Fruit fly (Drosophila melanogaster) whole organism, embryonic: ENCODE data around the gene CG8128.

ENCODE experiments used
- Asciz ChIP-seq: fragments of 200-800 bp; sonication (Bioruptor generic); optimal IDR thresholded peaks from 2 replicates; lab custom pipeline; 2017; ENCODE audit warnings: missing biosample characterization, mild to moderate bottlenecking, missing genetic modification characterization, missing genetic modification reagents
- Awh ChIP-seq: fragments of 200-800 bp; sonication (Bioruptor generic); IDR thresholded peaks from 2 replicates; pipeline ENCODE4, ENCODE4 v1.3.6; 2022; ENCODE audit warnings: missing biosample characterization, missing genetic modification characterization
- BEAF-32 ChIP-seq: fragments of 200-800 bp; sonication (Bioruptor generic); optimal IDR thresholded peaks from 3 replicates; lab custom pipeline; 2017; ENCODE audit warnings: missing biosample characterization, missing genetic modification characterization, mild to moderate bottlenecking, moderate library complexity, missing genetic modification reagents
- CG1024 ChIP-seq: fragments of 200-800 bp; sonication (Bioruptor generic); IDR thresholded peaks from 2 replicates; pipeline ENCODE4 v1.3.6; 2022; ENCODE audit warnings: missing biosample characterization, missing genetic modification characterization
- CG11093 ChIP-seq: fragments of 200-800 bp; sonication (Bioruptor generic); IDR thresholded peaks from 3 replicates; pipeline ENCODE4 v1.3.6; 2022; ENCODE audit warnings: missing biosample characterization, missing genetic modification characterization
- CG11398 ChIP-seq: fragments of 200-800 bp; sonication (Bioruptor generic); optimal IDR thresholded peaks from 2 replicates; lab custom pipeline; 2016; ENCODE audit warnings: missing biosample characterization, missing genetic modification characterization
- CG13287 ChIP-seq: fragments of 200-800 bp; sonication (Bioruptor generic); IDR thresholded peaks from 2 replicates; pipeline ENCODE4 v1.3.6; 2022; ENCODE audit warnings: missing biosample characterization, missing genetic modification characterization; ENCODE audit not compliant: partially characterized antibody
- CG16813 ChIP-seq: fragments of 200-800 bp; sonication (Bioruptor generic); IDR thresholded peaks from 3 replicates; pipeline ENCODE4 v1.3.6; 2022; ENCODE audit warnings: missing biosample characterization, missing genetic modification characterization; ENCODE audit not compliant: partially characterized antibody
- CG18619 ChIP-seq: fragments of 200-800 bp; sonication (Bioruptor generic); optimal IDR thresholded peaks from 3 replicates; lab custom pipeline; 2017; ENCODE audit warnings: missing biosample characterization, mild to moderate bottlenecking, missing genetic modification characterization
- CG2889 ChIP-seq: fragments of 200-800 bp; sonication (Bioruptor generic); IDR thresholded peaks from 3 replicates; pipeline ENCODE4 v1.3.6; 2022; ENCODE audit warnings: missing biosample characterization, missing genetic modification characterization
- CG30020 ChIP-seq: fragments of 200-800 bp; optimal IDR thresholded peaks from 2 replicates; lab custom pipeline; 2019; ENCODE audit warnings: missing biosample characterization, mild to moderate bottlenecking, missing genetic modification characterization, moderate library complexity
- CG30431 ChIP-seq: fragments of 200-800 bp; sonication (Bioruptor generic); optimal IDR thresholded peaks from 2 replicates; lab custom pipeline; 2017; ENCODE audit warnings: missing biosample characterization, missing genetic modification characterization
- CG31365 ChIP-seq: fragments of 200-800 bp; sonication (Bioruptor generic); optimal IDR thresholded peaks from 2 replicates; lab custom pipeline; 2018; ENCODE audit warnings: missing biosample characterization, mild to moderate bottlenecking, missing genetic modification characterization
- CG5180 ChIP-seq: fragments of 200-800 bp; sonication (Bioruptor generic); optimal IDR thresholded peaks from 3 replicates; lab custom pipeline; 2017; ENCODE audit warnings: missing biosample characterization, missing genetic modification characterization, mild to moderate bottlenecking, moderate library complexity, missing genetic modification reagents
- CG5953 ChIP-seq: fragments of 200-800 bp; sonication (Bioruptor generic); IDR thresholded peaks from 2 replicates; pipeline ENCODE4 v1.3.6; 2022; ENCODE audit warnings: missing biosample characterization, missing genetic modification characterization
- CG7928 ChIP-seq: fragments of 200-800 bp; sonication (Bioruptor generic); optimal IDR thresholded peaks from 2 replicates; lab custom pipeline; 2017; ENCODE audit warnings: missing biosample characterization, mild to moderate bottlenecking, missing genetic modification characterization
- CG8089 ChIP-seq: fragments of 200-800 bp; sonication (Bioruptor generic); optimal IDR thresholded peaks from 3 replicates; lab custom pipeline; 2016; ENCODE audit warnings: missing biosample characterization, missing genetic modification characterization
- CG8388 ChIP-seq: fragments of 200-800 bp; sonication (Bioruptor generic); optimal IDR thresholded peaks from 2 replicates; lab custom pipeline; 2019; ENCODE audit warnings: missing biosample characterization, mild to moderate bottlenecking, missing genetic modification characterization, moderate library complexity
- CG8765 ChIP-seq: fragments of 200-800 bp; sonication (Bioruptor generic); IDR thresholded peaks from 2 replicates; pipeline ENCODE4 v1.3.6; 2022; ENCODE audit warnings: missing biosample characterization, missing genetic modification characterization
- CG8944 ChIP-seq: fragments of 200-800 bp; sonication (Bioruptor generic); optimal IDR thresholded peaks from 3 replicates; lab custom pipeline; 2016; ENCODE audit warnings: missing biosample characterization, missing genetic modification characterization
- CrebB ChIP-seq: fragments of 200-800 bp; sonication (Bioruptor generic); optimal IDR thresholded peaks from 3 replicates; lab custom pipeline; 2018; ENCODE audit warnings: missing biosample characterization, mild to moderate bottlenecking, missing genetic modification characterization
- Doc3 ChIP-seq: fragments of 200-800 bp; sonication (Bioruptor generic); IDR thresholded peaks from 3 replicates; pipeline ENCODE4 v1.3.6; 2022; ENCODE audit warnings: missing biosample characterization, missing genetic modification characterization; ENCODE audit not compliant: partially characterized antibody
- Ets65A ChIP-seq: fragments of 200-800 bp; sonication (Bioruptor generic); peaks from one replicate; lab custom pipeline; 2016; ENCODE audit warnings: missing biosample characterization, missing genetic modification characterization
- H15 ChIP-seq: fragments of 200-800 bp; sonication (Bioruptor generic); IDR thresholded peaks from 3 replicates; pipeline ENCODE4 v1.3.6; 2022; ENCODE audit warnings: missing biosample characterization, missing genetic modification characterization
- HmgD ChIP-seq: fragments of 200-800 bp; sonication (Bioruptor generic); optimal IDR thresholded peaks from 3 replicates; lab custom pipeline; 2016; ENCODE audit warnings: missing biosample characterization, missing genetic modification characterization
- Hr39 ChIP-seq: fragments of >200 bp; optimal IDR thresholded peaks from 2 replicates; lab custom pipeline; 2017
- Hr78 ChIP-seq, 2 experiments: fragments of 200-800 bp in 1 of 2; fragments of >200 bp in 1 of 2; sonication (Bioruptor generic) in 1 of 2; optimal IDR thresholded peaks; 2 replicates each; lab custom pipeline; 2017 to 2019; ENCODE audit warnings: missing biosample characterization in 2 of 2, missing genetic modification characterization in 2 of 2, mild to moderate bottlenecking in 1 of 2, moderate library complexity in 1 of 2
- Mrtf ChIP-seq: fragments of 200-800 bp; sonication (Bioruptor generic); IDR thresholded peaks from 3 replicates; pipeline ENCODE4 v1.3.6; 2022; ENCODE audit warnings: missing biosample characterization, missing genetic modification characterization
- NC2β ChIP-seq: fragments of 200-800 bp; sonication (Bioruptor generic); optimal IDR thresholded peaks from 2 replicates; lab custom pipeline; 2016; ENCODE audit warnings: missing biosample characterization, missing genetic modification characterization
- NK7.1 ChIP-seq: fragments of 200-800 bp; sonication (Bioruptor generic); optimal IDR thresholded peaks from 3 replicates; lab custom pipeline; 2016; ENCODE audit warnings: missing biosample characterization, missing genetic modification characterization
- Oaz ChIP-seq: fragments of 200-800 bp; sonication (Bioruptor generic); IDR thresholded peaks from 2 replicates; pipeline ENCODE4 v1.3.6; 2022; ENCODE audit warnings: missing biosample characterization, missing genetic modification characterization
- Opbp ChIP-seq: fragments of 200-800 bp; sonication (Bioruptor generic); IDR thresholded peaks from 3 replicates; pipeline ENCODE4 v1.3.6; 2022; ENCODE audit warnings: missing biosample characterization, missing genetic modification characterization; ENCODE audit not compliant: partially characterized antibody
- PHDP ChIP-seq: fragments of 200-800 bp; sonication (Bioruptor generic); optimal IDR thresholded peaks from 3 replicates; lab custom pipeline; 2018; ENCODE audit warnings: missing biosample characterization, mild to moderate bottlenecking, missing genetic modification characterization, moderate library complexity
- Sox102F ChIP-seq: fragments of 200-800 bp; sonication (Bioruptor generic); optimal IDR thresholded peaks from 2 replicates; lab custom pipeline; 2018; ENCODE audit warnings: missing biosample characterization, mild to moderate bottlenecking, missing genetic modification characterization, moderate library complexity
- ab ChIP-seq: fragments of 200-800 bp; sonication (Bioruptor generic); optimal IDR thresholded peaks from 2 replicates; lab custom pipeline; 2016; ENCODE audit warnings: missing biosample characterization, missing genetic modification characterization
- caup ChIP-seq: fragments of 200-800 bp; sonication (Bioruptor generic); optimal IDR thresholded peaks from 3 replicates; lab custom pipeline; 2017; ENCODE audit warnings: missing biosample characterization, mild to moderate bottlenecking, missing genetic modification characterization, moderate library complexity; ENCODE audit not compliant: severe bottlenecking
- crc ChIP-seq: fragments of 200-800 bp; sonication (Bioruptor generic); optimal IDR thresholded peaks from 2 replicates; lab custom pipeline; 2016; ENCODE audit warnings: missing biosample characterization, missing genetic modification characterization
- crol ChIP-seq: fragments of 200-800 bp; sonication (Bioruptor generic); IDR thresholded peaks from 2 replicates; pipeline ENCODE4 v1.3.6; 2022; ENCODE audit warnings: missing biosample characterization, missing genetic modification characterization
- dmrt11E ChIP-seq: fragments of 200-800 bp; sonication (Bioruptor generic); optimal IDR thresholded peaks from 3 replicates; lab custom pipeline; 2018; ENCODE audit warnings: missing biosample characterization, mild to moderate bottlenecking, missing genetic modification characterization, moderate library complexity
- eyg ChIP-seq: fragments of 200-800 bp; sonication (Bioruptor generic); optimal IDR thresholded peaks from 3 replicates; lab custom pipeline; 2016; ENCODE audit warnings: missing biosample characterization, missing genetic modification characterization
- fd64A ChIP-seq: fragments of 200-800 bp; sonication (Bioruptor generic); optimal IDR thresholded peaks from 3 replicates; lab custom pipeline; 2018; ENCODE audit warnings: missing biosample characterization, mild to moderate bottlenecking, missing genetic modification characterization
- gfzf ChIP-seq: fragments of 200-800 bp; sonication (Bioruptor generic); optimal IDR thresholded peaks from 2 replicates; lab custom pipeline; 2016; ENCODE audit warnings: missing biosample characterization, mild to moderate bottlenecking, missing genetic modification characterization, moderate library complexity
- ham ChIP-seq: fragments of 200-800 bp; sonication (Bioruptor generic); IDR thresholded peaks from 2 replicates; pipeline ENCODE4 v1.3.6; 2022; ENCODE audit warnings: missing biosample characterization, missing genetic modification characterization
- kah ChIP-seq: fragments of 200-800 bp; sonication (Bioruptor generic); optimal IDR thresholded peaks from 2 replicates; lab custom pipeline; 2018; ENCODE audit warnings: missing biosample characterization, mild to moderate bottlenecking, missing genetic modification characterization
- knrl ChIP-seq: fragments of 200-800 bp; sonication (Bioruptor generic); IDR thresholded peaks from 3 replicates; pipeline ENCODE4 v1.3.6; 2022; ENCODE audit warnings: missing biosample characterization, missing genetic modification characterization; ENCODE audit not compliant: partially characterized antibody
- lola ChIP-seq, 3 experiments: fragments of >200 bp in 2 of 3; fragments of 200-800 bp in 1 of 3; sonication (Bioruptor generic) in 1 of 3; optimal IDR thresholded peaks; 2 replicates each; lab custom pipeline; 2017 to 2019; ENCODE audit warnings: missing biosample characterization in 3 of 3, missing genetic modification characterization in 3 of 3, mild to moderate bottlenecking in 1 of 3, moderate library complexity in 1 of 3
- maf-S ChIP-seq: fragments of 200-800 bp; sonication (Bioruptor generic); optimal IDR thresholded peaks from 2 replicates; lab custom pipeline; 2016; ENCODE audit warnings: missing biosample characterization, missing genetic modification characterization
- pzg ChIP-seq: fragments of 200-800 bp; sonication (Bioruptor generic); optimal IDR thresholded peaks from 3 replicates; lab custom pipeline; 2018; ENCODE audit warnings: missing biosample characterization, mild to moderate bottlenecking, missing genetic modification characterization, moderate library complexity
- seq ChIP-seq: fragments of 200-800 bp; sonication (Bioruptor generic); IDR thresholded peaks from 2 replicates; pipeline ENCODE4 v1.3.6; 2022; ENCODE audit warnings: missing biosample characterization, missing genetic modification characterization
- shn ChIP-seq: fragments of 200-800 bp; sonication (Bioruptor generic); optimal IDR thresholded peaks from 3 replicates; lab custom pipeline; 2016; ENCODE audit warnings: missing biosample characterization, missing genetic modification characterization
- sisA ChIP-seq: fragments of 200-800 bp; sonication (Bioruptor generic); IDR thresholded peaks from 2 replicates; pipeline ENCODE4 v1.3.6; 2022; ENCODE audit warnings: missing biosample characterization, missing genetic modification characterization
- tx ChIP-seq: fragments of 200-800 bp; sonication (Bioruptor generic); optimal IDR thresholded peaks from 2 replicates; lab custom pipeline; 2016; ENCODE audit warnings: missing biosample characterization, missing genetic modification characterization

CG8128 gene

DNA sequence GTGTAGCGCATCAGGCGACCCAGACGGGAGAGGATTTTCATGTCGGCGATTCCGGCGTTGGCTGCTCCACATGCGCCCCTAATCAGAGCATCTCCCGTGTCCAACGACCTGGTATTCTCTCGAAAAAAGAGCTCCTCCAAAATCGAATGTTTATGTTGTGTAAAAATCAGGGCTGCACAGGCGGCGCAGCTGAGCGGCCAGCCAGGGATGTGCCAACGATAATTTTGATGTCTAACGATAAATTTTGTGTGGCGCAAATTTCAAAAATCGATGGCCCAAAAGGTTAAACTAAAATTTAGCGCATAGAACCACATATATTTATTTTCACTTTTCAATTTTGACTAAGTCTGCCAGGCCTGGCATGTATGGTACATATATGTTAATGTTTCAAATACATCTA, 3.8 kb downstream of the CG8128 start, which contains the start of gene CG9240 (continued):
- TF ChIP-seq Sox102F (GFP tag; lab: Kevin White, UChicago) (no peak), H15 (GFP tag; lab: Robert Waterston, UW) (no peak), CG18619 (GFP tag; lab: Kevin White, UChicago) (no peak), eyg (no peak), CG13287 (GFP tag; lab: Robert Waterston, UW) (peak; percentile 32; the same call in 1 of the 2 replicates), gfzf (peak; percentile 19), crc (GFP tag; lab: Kevin White, UChicago) (no peak), PHDP (tag; lab: Kevin White, UChicago) (no peak), Hr39 (no peak), CG1024 (no peak), CG2889 (GFP tag; lab: Robert Waterston, UW) (no peak), CG11398 (no peak), CG11093 (GFP tag; lab: Robert Waterston, UW) (no peak), Oaz (no peak), CG31365 (tag; lab: Kevin White, UChicago) (no peak), CG8089 (no peak), BEAF-32 (GFP tag; lab: Kevin White, UChicago) (peak; percentile 41), caup (GFP tag; lab: Kevin White, UChicago) (no peak), Awh (GFP tag; lab: Robert Waterston, UW) (no peak), Opbp (GFP tag; lab: Robert Waterston, UW) (0 out of 3 replicates have a peak, but pooled peaks have one; percentile 47), shn (GFP tag; lab: Kevin White, UChicago) (no peak), ham (GFP tag; lab: Robert Waterston, UW) (no peak), crol (GFP tag; lab: Robert Waterston, UW) (no peak), CG8388 (no peak), CG30431 (no peak), HmgD (GFP tag; lab: Kevin White, UChicago) (no peak), CG5180 (GFP tag; lab: Kevin White, UChicago) (no peak), NC2β (GFP tag; lab: Kevin White, UChicago) (no peak), ab (no peak), Mrtf (GFP tag; lab: Robert Waterston, UW) (no peak), fd64A (GFP tag; lab: Kevin White, UChicago) (no peak), kah (GFP tag; lab: Kevin White, UChicago) (no peak), NK7.1 (no peak), CrebB (tag; lab: Kevin White, UChicago) (no peak), CG7928 (peak; percentile 98), dmrt11E (tag; lab: Kevin White, UChicago) (no peak), seq (GFP tag; lab: Robert Waterston, UW) (no peak), CG16813 (GFP tag; lab: Robert Waterston, UW) (no peak), maf-S (no peak), CG8765 (GFP tag; lab: Robert Waterston, UW) (no peak), tx (no peak), CG30020 (tag; lab: Kevin White, UChicago) (no peak), Ets65A (GFP tag; lab: Kevin White, UChicago) (no peak), CG8944 (GFP tag; lab: Kevin White, UChicago) (no peak), CG5953 (GFP tag; lab: Robert Waterston, UW) (no peak), sisA (no peak), Asciz (GFP tag; lab: Kevin White, UChicago) (no peak), Doc3 (no peak), knrl (GFP tag; lab: Robert Waterston, UW) (no peak), Hr78 (GFP tag; optimal IDR thresholded peaks at IDR 0.05; lab: Kevin White, UChicago) (no peak), pzg (peak; percentile 69), lola (GFP tag; optimal IDR thresholded peaks at IDR 0.05; lab: Kevin White, UChicago) (no peak)
